Fruit fly (Drosophila melanogaster): ENCODE measurements around the gene alphaCOP.

The alphaCOP gene

DNA sequence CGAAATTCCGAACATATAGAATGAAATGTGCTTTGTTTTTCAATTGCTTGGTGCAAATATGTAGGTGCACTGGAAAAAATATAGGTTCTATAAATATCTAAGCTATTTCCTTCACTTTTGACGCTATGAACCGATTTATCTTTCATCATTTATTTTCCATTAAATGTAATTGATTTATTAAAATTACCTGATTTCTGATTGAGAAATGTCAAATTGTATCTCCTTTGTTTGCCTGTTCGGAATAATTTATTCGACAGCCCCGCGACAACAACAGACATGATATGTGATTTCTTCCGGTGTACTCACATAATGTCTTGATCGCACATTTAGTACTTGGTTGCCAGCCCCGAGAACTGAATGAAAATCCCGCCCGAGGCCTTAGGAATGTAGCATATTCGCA is 35.4 kb downstream of the alphaCOP start:
- TF ChIP-seq pan (optimal IDR thresholded peaks at IDR 0.05) (no peak), usp (GFP tag; optimal IDR thresholded peaks at IDR 0.05) (no peak), EcR (GFP tag; optimal IDR thresholded peaks at IDR 0.05) (no peak), Dll (optimal IDR thresholded peaks at IDR 0.05) (no peak), psq (optimal IDR thresholded peaks at IDR 0.05) (no peak), CG8478 (optimal IDR thresholded peaks at IDR 0.05) (no peak)

DNA sequence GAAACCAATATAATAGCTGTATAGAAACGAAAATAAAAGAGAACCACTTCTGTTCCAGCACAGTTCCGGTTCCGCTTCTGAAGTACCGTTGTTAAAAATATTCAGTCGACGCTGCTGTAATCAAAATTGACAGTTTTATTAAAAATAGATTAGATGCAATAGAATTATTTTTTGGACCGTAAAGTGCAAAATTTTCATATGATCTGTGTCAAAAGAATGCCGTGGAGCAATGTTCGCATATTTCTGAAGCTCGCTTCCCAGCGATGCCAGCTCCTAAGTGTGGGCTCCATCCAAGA is 42.2 kb downstream of the alphaCOP start, which contains the start of the genes CG18170 and CG33791:
Gene CG18170, plus strand, starts transcription at position 122 of the 296 bp plus-strand sequence.
Gene CG33791, plus strand, starts transcription at position 122 of the 296 bp plus-strand sequence.
- TF ChIP-seq EcR (GFP tag; optimal IDR thresholded peaks at IDR 0.05) = no peak
- TF ChIP-seq CG8478 (optimal IDR thresholded peaks at IDR 0.05) = no peak
- no peak for TF ChIP-seq Dll (optimal IDR thresholded peaks at IDR 0.05)
- no peak for TF ChIP-seq pan (optimal IDR thresholded peaks at IDR 0.05)
- no peak for TF ChIP-seq usp (GFP tag; optimal IDR thresholded peaks at IDR 0.05)
- TF ChIP-seq psq (optimal IDR thresholded peaks at IDR 0.05) = no peak

DNA sequence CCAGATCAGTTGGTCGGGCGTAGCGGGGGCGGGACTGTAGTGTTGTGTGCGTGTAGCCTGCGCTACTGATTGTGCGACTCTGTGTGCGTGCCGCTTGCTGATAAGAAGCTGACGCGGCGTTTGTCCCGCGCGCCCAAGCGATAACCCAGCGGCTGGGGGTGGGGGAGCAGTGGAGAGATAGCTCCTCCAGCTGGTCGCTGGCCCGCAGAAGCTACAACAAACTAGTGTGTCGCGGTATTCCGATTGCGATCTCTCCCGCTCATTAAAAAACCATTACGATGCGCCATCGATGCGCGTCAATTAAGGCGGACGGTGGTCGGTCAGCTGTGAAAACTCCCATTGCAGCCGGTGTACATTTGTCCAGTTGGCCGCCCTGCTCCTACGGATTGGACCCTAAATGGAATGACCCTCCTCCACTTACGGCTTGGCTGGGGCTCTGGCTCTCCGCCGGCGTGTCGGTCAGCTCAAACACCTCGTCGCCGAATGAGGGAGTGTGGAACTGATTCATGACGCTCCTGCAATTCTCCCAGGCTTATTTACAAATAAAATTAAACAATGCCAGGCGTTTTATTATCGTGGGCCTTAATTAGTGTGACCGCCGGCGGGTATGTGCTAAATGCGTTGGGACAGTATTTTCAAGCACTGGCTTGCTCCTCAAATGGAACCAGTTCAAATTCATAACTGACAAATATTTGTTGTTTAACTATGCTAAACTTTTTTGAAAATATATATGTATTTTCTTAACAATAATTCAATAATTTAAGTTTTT is 42.8 kb downstream of the alphaCOP start, which contains the start of gene CG12104:
Gene CG12104, minus strand, starts transcription at position 611 of the 769 bp plus-strand sequence.
- no peak for TF ChIP-seq psq (optimal IDR thresholded peaks at IDR 0.05)
- no peak for TF ChIP-seq CG8478 (optimal IDR thresholded peaks at IDR 0.05)
- TF ChIP-seq usp (GFP tag; optimal IDR thresholded peaks at IDR 0.05) = no peak
- no peak for TF ChIP-seq pan (optimal IDR thresholded peaks at IDR 0.05)
- TF ChIP-seq Dll (optimal IDR thresholded peaks at IDR 0.05) = no peak
- no peak for TF ChIP-seq EcR (GFP tag; optimal IDR thresholded peaks at IDR 0.05)

dm6 chr3L:1592822-1593452 is 52.1 kb downstream of the alphaCOP start:
- TF ChIP-seq psq (optimal IDR thresholded peaks at IDR 0.05) (no peak), Dll (optimal IDR thresholded peaks at IDR 0.05) (no peak), usp (GFP tag; optimal IDR thresholded peaks at IDR 0.05) (no peak), EcR (GFP tag; optimal IDR thresholded peaks at IDR 0.05) (no peak), pan (optimal IDR thresholded peaks at IDR 0.05) (no peak), CG8478 (optimal IDR thresholded peaks at IDR 0.05) (no peak)

- TF ChIP-seq EcR (GFP tag; optimal IDR thresholded peaks at IDR 0.05) = no peak
- TF ChIP-seq psq (optimal IDR thresholded peaks at IDR 0.05) = no peak
- TF ChIP-seq pan (optimal IDR thresholded peaks at IDR 0.05) = no peak
- no peak for TF ChIP-seq usp (GFP tag; optimal IDR thresholded peaks at IDR 0.05)
- TF ChIP-seq CG8478 (optimal IDR thresholded peaks at IDR 0.05) = no peak
- no peak for TF ChIP-seq Dll (optimal IDR thresholded peaks at IDR 0.05)
These were observed 53.2 kb downstream of the alphaCOP start for dm6 chr3L:1591692-1592371.
